Worm (Caenorhabditis elegans) whole organism, L4 larva: ENCODE data around the gene spe-49.

ENCODE experiments used
- F10B5.3 ChIP-seq: sonication (generic microtip); optimal IDR thresholded peaks from 2 replicates; lab custom pipeline; 2016; ENCODE audit warnings: mild to moderate bottlenecking, missing genetic modification characterization, missing compliant biosample characterization
- F26F4.8 ChIP-seq: fragments of 200-800 bp; sonication (Bioruptor generic); conservative IDR thresholded peaks from 2 replicates; pipeline ENCODE4 v1.3.6; 2022; ENCODE audit warnings: missing genetic modification characterization, missing compliant biosample characterization
- F44E2.7 ChIP-seq: fragments of 200-800 bp; sonication (Bioruptor generic); IDR thresholded peaks from 2 replicates; pipeline ENCODE4 v2.1.2; 2022; ENCODE audit warnings: missing genetic modification characterization, missing compliant biosample characterization
- F49E8.2 ChIP-seq: sonication (generic microtip); optimal IDR thresholded peaks from 2 replicates; lab custom pipeline; 2016; ENCODE audit warnings: missing compliant biosample characterization, mild to moderate bottlenecking, missing genetic modification characterization, borderline replicate concordance
- ZK546.5 ChIP-seq, 2 experiments: sonication (generic microtip); optimal IDR thresholded peaks; 2 replicates each; lab custom pipeline; 2017; ENCODE audit warnings: missing biosample characterization in 2 of 2, missing genetic modification characterization in 2 of 2
- ama-1 ChIP-seq: fragments of 150-350 bp; optimal IDR thresholded peaks from 2 replicates; lab custom pipeline; 2014; ENCODE audit warnings: inconsistent platforms, mixed read lengths
- arid-1 ChIP-seq: fragments of 200-800 bp; sonication (Bioruptor generic); conservative IDR thresholded peaks from 2 replicates; pipeline ENCODE4 v1.3.6; 2022; ENCODE audit warnings: missing genetic modification reagents, missing genetic modification characterization, missing compliant biosample characterization
- ceh-20 ChIP-seq: fragments of 200-800 bp; sonication (Bioruptor generic); IDR thresholded peaks from 2 replicates; pipeline ENCODE4 v1.3.6; 2022; ENCODE audit warnings: missing genetic modification reagents, missing genetic modification characterization, missing compliant biosample characterization
- ceh-28 ChIP-seq: fragments of 150-350 bp; optimal IDR thresholded peaks from 2 replicates; lab custom pipeline; 2014; ENCODE audit warnings: missing biosample characterization, missing genetic modification reagents, missing genetic modification characterization
- ceh-32 ChIP-seq: sonication (generic microtip); optimal IDR thresholded peaks from 2 replicates; lab custom pipeline; 2016; ENCODE audit warnings: mild to moderate bottlenecking, missing genetic modification characterization, missing compliant biosample characterization; ENCODE audit not compliant: poor library complexity
- ceh-62 ChIP-seq: sonication (generic microtip); optimal IDR thresholded peaks from 2 replicates; lab custom pipeline; 2017; ENCODE audit warnings: missing biosample characterization, missing genetic modification characterization
- ces-1 ChIP-seq: fragments of 150-350 bp; sonication (generic microtip); optimal IDR thresholded peaks from 4 replicates; lab custom pipeline; 2014; ENCODE audit warnings: missing biosample characterization, missing genetic modification reagents, missing genetic modification characterization
- cey-2 ChIP-seq: sonication (generic microtip); optimal IDR thresholded peaks from 3 replicates; lab custom pipeline; 2017; ENCODE audit warnings: missing genetic modification characterization, mild to moderate bottlenecking, missing compliant biosample characterization, antibody characterized with exemption, borderline replicate concordance; ENCODE audit not compliant: insufficient read depth
- daf-12 ChIP-seq: fragments of 150-350 bp; optimal IDR thresholded peaks from 2 replicates; lab custom pipeline; 2014; ENCODE audit warnings: missing biosample characterization, missing genetic modification reagents, missing genetic modification characterization
- daf-16 ChIP-seq, 3 experiments: sonication (generic microtip); optimal IDR thresholded peaks; 2 replicates each; lab custom pipeline; 2016 to 2017; ENCODE audit warnings: missing genetic modification characterization in 3 of 3, missing genetic modification reagents in 3 of 3, mild to moderate bottlenecking in 2 of 3, missing compliant biosample characterization in 2 of 3, missing biosample characterization in 1 of 3, moderate library complexity in 1 of 3
- daf-19 ChIP-seq: fragments of 200-800 bp; sonication (Bioruptor generic); conservative IDR thresholded peaks from 2 replicates; pipeline ENCODE4 v1.3.6; 2022; ENCODE audit warnings: missing genetic modification characterization, missing compliant biosample characterization
- dmd-8 ChIP-seq: fragments of 200-800 bp; sonication (Bioruptor generic); IDR thresholded peaks from 2 replicates; pipeline ENCODE4 v1.3.6; 2022; ENCODE audit warnings: missing genetic modification characterization, missing compliant biosample characterization
- dmd-9 ChIP-seq: fragments of 200-800 bp; sonication (Bioruptor generic); IDR thresholded peaks from 2 replicates; pipeline ENCODE4 v1.3.6; 2022; ENCODE audit warnings: missing genetic modification reagents, missing genetic modification characterization, missing compliant biosample characterization
- duxl-1 ChIP-seq: sonication (generic microtip); optimal IDR thresholded peaks from 2 replicates; lab custom pipeline; 2016; ENCODE audit warnings: mild to moderate bottlenecking, missing genetic modification characterization, moderate library complexity, missing compliant biosample characterization; ENCODE audit not compliant: poor library complexity
- lim-7 ChIP-seq: fragments of 200-800 bp; sonication (Bioruptor generic); IDR thresholded peaks from 2 replicates; pipeline ENCODE4 v1.3.6; 2022; ENCODE audit warnings: missing genetic modification characterization, missing compliant biosample characterization
- lin-13 ChIP-seq: fragments of 150-350 bp; optimal IDR thresholded peaks from 2 replicates; lab custom pipeline; 2014; ENCODE audit warnings: missing biosample characterization, missing genetic modification reagents, missing genetic modification characterization
- lin-15B ChIP-seq: fragments of 150-350 bp; sonication (generic microtip); optimal IDR thresholded peaks from 3 replicates; lab custom pipeline; 2014; ENCODE audit warnings: missing biosample characterization, missing genetic modification characterization
- lin-29 ChIP-seq: fragments of 200-800 bp; sonication (Bioruptor generic); IDR thresholded peaks from 2 replicates; pipeline ENCODE4 v1.3.6; 2022; ENCODE audit warnings: missing genetic modification reagents, missing genetic modification characterization, missing compliant biosample characterization
- lin-39 ChIP-seq: fragments of 150-350 bp; optimal IDR thresholded peaks from 2 replicates; lab custom pipeline; 2014; ENCODE audit warnings: missing biosample characterization, missing genetic modification reagents, missing genetic modification characterization
- lir-3 ChIP-seq: sonication (generic microtip); optimal IDR thresholded peaks from 2 replicates; lab custom pipeline; 2016; ENCODE audit warnings: mild to moderate bottlenecking, missing genetic modification characterization, missing compliant biosample characterization
- madf-9 ChIP-seq: fragments of 200-800 bp; sonication (Bioruptor generic); conservative IDR thresholded peaks from 2 replicates; pipeline ENCODE4 v1.3.6; 2022; ENCODE audit warnings: missing genetic modification reagents, missing genetic modification characterization, missing compliant biosample characterization
- mdl-1 ChIP-seq, 2 experiments: fragments of 150-350 bp in 1 of 2; sonication (generic microtip) in 1 of 2; optimal IDR thresholded peaks; 2 replicates each; lab custom pipeline; 2014 to 2017; ENCODE audit warnings: missing biosample characterization in 2 of 2, missing genetic modification characterization in 2 of 2
- mdt-29 ChIP-seq: fragments of 200-800 bp; sonication (Bioruptor generic); IDR thresholded peaks from 2 replicates; pipeline ENCODE4 v1.3.6; 2022; ENCODE audit warnings: missing genetic modification reagents, missing genetic modification characterization, missing compliant biosample characterization
- nhr-102 ChIP-seq: sonication (generic microtip); optimal IDR thresholded peaks from 2 replicates; lab custom pipeline; 2016; ENCODE audit warnings: mild to moderate bottlenecking, missing genetic modification characterization, moderate library complexity, missing compliant biosample characterization
- nhr-28 ChIP-seq: fragments of 150-350 bp; optimal IDR thresholded peaks from 2 replicates; lab custom pipeline; 2014; ENCODE audit warnings: missing biosample characterization, missing genetic modification characterization
- nhr-42 ChIP-seq: fragments of 200-800 bp; sonication (Bioruptor generic); IDR thresholded peaks from 2 replicates; pipeline ENCODE4 v1.3.6; 2022; ENCODE audit warnings: missing genetic modification characterization, missing compliant biosample characterization
- nhr-48 ChIP-seq: sonication (generic microtip); optimal IDR thresholded peaks from 2 replicates; lab custom pipeline; 2016; ENCODE audit warnings: mild to moderate bottlenecking, missing genetic modification characterization, missing compliant biosample characterization
- nhr-6 ChIP-seq: fragments of 150-350 bp; optimal IDR thresholded peaks from 2 replicates; lab custom pipeline; 2014; ENCODE audit warnings: missing biosample characterization, missing genetic modification characterization
- nhr-76 ChIP-seq: fragments of 150-350 bp; optimal IDR thresholded peaks from 2 replicates; lab custom pipeline; 2014; ENCODE audit warnings: missing biosample characterization, missing genetic modification characterization
- nhr-77 ChIP-seq: fragments of 150-350 bp; optimal IDR thresholded peaks from 2 replicates; lab custom pipeline; 2014; ENCODE audit warnings: missing biosample characterization, missing genetic modification characterization
- php-3 ChIP-seq: fragments of 200-800 bp; sonication (Bioruptor generic); IDR thresholded peaks from 2 replicates; pipeline ENCODE4 v1.3.6; 2022; ENCODE audit warnings: missing genetic modification reagents, missing genetic modification characterization, missing compliant biosample characterization
- saeg-2 ChIP-seq: fragments of 200-800 bp; sonication (Bioruptor generic); IDR thresholded peaks from 2 replicates; pipeline ENCODE4 v1.3.6; 2022; ENCODE audit warnings: missing genetic modification reagents, missing genetic modification characterization, missing compliant biosample characterization
- sdz-12 ChIP-seq: fragments of 200-800 bp; sonication (Bioruptor generic); optimal IDR thresholded peaks from 2 replicates; lab custom pipeline; 2018; ENCODE audit warnings: mild to moderate bottlenecking, missing genetic modification characterization, missing compliant biosample characterization
- skn-1 ChIP-seq: fragments of 150-350 bp; optimal IDR thresholded peaks from 2 replicates; lab custom pipeline; 2014; ENCODE audit warnings: missing biosample characterization, missing genetic modification characterization
- spr-3 ChIP-seq: fragments of 200-800 bp; sonication (Bioruptor generic); optimal IDR thresholded peaks from 2 replicates; lab custom pipeline; 2018; ENCODE audit warnings: mild to moderate bottlenecking, missing genetic modification characterization, missing compliant biosample characterization
- unc-130 ChIP-seq: sonication (generic microtip); optimal IDR thresholded peaks from 2 replicates; lab custom pipeline; 2016; ENCODE audit warnings: missing genetic modification reagents, missing genetic modification characterization, missing compliant biosample characterization
- zfp-2 ChIP-seq: sonication (generic microtip); optimal IDR thresholded peaks from 2 replicates; lab custom pipeline; 2016; ENCODE audit warnings: mild to moderate bottlenecking, missing genetic modification characterization, missing compliant biosample characterization
- zfp-3 ChIP-seq: fragments of 200-800 bp; sonication (Bioruptor generic); conservative IDR thresholded peaks from 2 replicates; pipeline ENCODE4 v1.3.6; 2022; ENCODE audit warnings: missing genetic modification reagents, missing genetic modification characterization, missing compliant biosample characterization
- zip-2 ChIP-seq: fragments of 150-350 bp; optimal IDR thresholded peaks from 2 replicates; lab custom pipeline; 2014; ENCODE audit warnings: missing biosample characterization, missing genetic modification characterization
- ztf-11 ChIP-seq: fragments of 150-350 bp; optimal IDR thresholded peaks from 2 replicates; lab custom pipeline; 2014; ENCODE audit warnings: missing biosample characterization, missing genetic modification characterization
- ztf-7 ChIP-seq: fragments of 150-350 bp; optimal IDR thresholded peaks from 2 replicates; lab custom pipeline; 2014; ENCODE audit warnings: missing biosample characterization, missing genetic modification characterization

The spe-49 gene

ce11 chrV:6253936-6254335 is 27.2 kb upstream of the spe-49 start:
- TF ChIP-seq F26F4.8 (GFP tag; lab: Robert Waterston, UW) (no peak), daf-16 (GFP tag; optimal IDR thresholded peaks at IDR 0.05; lab: Kevin White, UChicago) (no peak), daf-16 (tag; optimal IDR thresholded peaks at IDR 0.05; lab: Kevin White, UChicago) (no peak), ceh-28 (tag; lab: Kevin White, UChicago) (no peak), duxl-1 (tag; lab: Kevin White, UChicago) (no peak), php-3 (no peak), cey-2 (tag; lab: Kevin White, UChicago) (no peak), daf-19 (GFP tag; lab: Robert Waterston, UW) (no peak), F44E2.7 (no peak)

ce11 chrV:6259139-6259538 is 22.0 kb upstream of the spe-49 start, which contains the start of gene K08B12.1:
Gene K08B12.1 (plus strand): TSS chrV:6259367.
- TF ChIP-seq ZK546.5 (tag; optimal IDR thresholded peaks at IDR 0.05; lab: Kevin White, UChicago) (no peak), nhr-28 (tag; lab: Kevin White, UChicago) (peak; percentile 1)
- TF ChIP-seq, all 104 proteins: peak for 1

ce11 chrV:6267237-6267812 is 13.8 kb upstream of the spe-49 start, which contains the start of gene mrck-1:
Gene mrck-1 (minus strand): TSS chrV:6267287.
- TF ChIP-seq spr-3 (GFP tag; lab: Kevin White, UChicago) (peak; percentile 64), F44E2.7 (no peak), nhr-48 (peak; percentile 93), lin-29 (peak; percentile 49; the same call in 1 of the 2 replicates), nhr-76 (tag; lab: Kevin White, UChicago) (no peak), F10B5.3 (tag; lab: Kevin White, UChicago) (peak; percentile 50), dmd-8 (GFP tag; lab: Robert Waterston, UW) (no peak), ceh-20 (GFP tag; lab: Robert Waterston, UW) (peak; percentile 94), F26F4.8 (GFP tag; lab: Robert Waterston, UW) (no peak), F49E8.2 (tag; lab: Kevin White, UChicago) (no peak), ztf-11 (tag; lab: Kevin White, UChicago) (no peak), nhr-77 (tag; lab: Kevin White, UChicago) (peak; percentile 58), zfp-2 (tag; lab: Kevin White, UChicago) (no peak), ces-1 (GFP tag; lab: Kevin White, UChicago) (peak; percentile 96), ztf-7 (tag; lab: Kevin White, UChicago) (peak; percentile 45), arid-1 (GFP tag; lab: Robert Waterston, UW) (peak; percentile 84), zfp-3 (GFP tag; lab: Robert Waterston, UW) (no peak), nhr-6 (peak; percentile 83), daf-12 (no peak), lim-7 (GFP tag; lab: Robert Waterston, UW) (0 out of 2 replicates have a peak, but pooled peaks have one; percentile 55), nhr-42 (GFP tag; lab: Robert Waterston, UW) (peak; percentile 76; the same call in 1 of the 2 replicates), skn-1 (no peak), lin-13 (GFP tag; lab: Kevin White, UChicago) (peak; percentile 86), lir-3 (tag; lab: Kevin White, UChicago) (no peak), dmd-9 (GFP tag; lab: Robert Waterston, UW) (no peak), ama-1 (lab: Kevin White, UChicago) (peak; percentile 45), ceh-62 (tag; lab: Kevin White, UChicago) (no peak), unc-130 (GFP tag; lab: Kevin White, UChicago) (no peak), zip-2 (tag; lab: Kevin White, UChicago) (peak; percentile 9), mdl-1 (tag; optimal IDR thresholded peaks at IDR 0.05; lab: Kevin White, UChicago) (peak in 1 of 2 experiments; percentile 70), madf-9 (GFP tag; lab: Robert Waterston, UW) (peak; percentile 72; the same call in 1 of the 2 replicates), nhr-102 (tag; lab: Kevin White, UChicago) (peak; percentile 86), lin-39 (tag; lab: Kevin White, UChicago) (no peak), lin-15B (tag; lab: Kevin White, UChicago) (no peak), saeg-2 (GFP tag; lab: Robert Waterston, UW) (peak; percentile 51; the same call in 1 of the 2 replicates), mdt-29 (GFP tag; lab: Robert Waterston, UW) (no peak), sdz-12 (no peak), ceh-32 (peak; percentile 70)
